Worm (Caenorhabditis elegans) whole organism, early embryonic: ENCODE results near the gene Y37A1B.7.

Experiments used
- F13C5.2 ChIP-seq: sonication (generic microtip); optimal IDR thresholded peaks from 2 replicates; lab custom pipeline; 2017; ENCODE audit warnings: mild to moderate bottlenecking, missing genetic modification characterization, inconsistent platforms, missing compliant biosample characterization
- ama-1 ChIP-seq: fragments of 150-350 bp; optimal IDR thresholded peaks from 2 replicates; lab custom pipeline; 2014
- scrt-1 ChIP-seq: fragments of 200-800 bp; sonication (Bioruptor generic); IDR thresholded peaks from 2 replicates; pipeline ENCODE4 v1.3.6; 2022; ENCODE audit warnings: missing genetic modification characterization, missing compliant biosample characterization
- tbx-37 ChIP-seq: fragments of 200-800 bp; sonication (Bioruptor generic); conservative IDR thresholded peaks from 2 replicates; pipeline ENCODE4 v1.3.6; 2022; ENCODE audit warnings: missing genetic modification reagents, missing genetic modification characterization, missing compliant biosample characterization

ce11 chrIV:14046777-14047176 lies 3.2 kb upstream of the Y37A1B.7 start:
- TF ChIP-seq tbx-37 (GFP tag; lab: Robert Waterston, UW): no peak
- no peak for TF ChIP-seq ama-1 (lab: Kevin White, UChicago)
- TF ChIP-seq F13C5.2 (tag; lab: Kevin White, UChicago): peak; percentile 65
- no peak for TF ChIP-seq scrt-1 (GFP tag; lab: Robert Waterston, UW)
